Fruit fly (Drosophila melanogaster): ENCODE results near the gene CG12093.
A peak's percentile ranks its signal among the peaks of the same experiment; 100 is the strongest.

Gene CG12093

DNA sequence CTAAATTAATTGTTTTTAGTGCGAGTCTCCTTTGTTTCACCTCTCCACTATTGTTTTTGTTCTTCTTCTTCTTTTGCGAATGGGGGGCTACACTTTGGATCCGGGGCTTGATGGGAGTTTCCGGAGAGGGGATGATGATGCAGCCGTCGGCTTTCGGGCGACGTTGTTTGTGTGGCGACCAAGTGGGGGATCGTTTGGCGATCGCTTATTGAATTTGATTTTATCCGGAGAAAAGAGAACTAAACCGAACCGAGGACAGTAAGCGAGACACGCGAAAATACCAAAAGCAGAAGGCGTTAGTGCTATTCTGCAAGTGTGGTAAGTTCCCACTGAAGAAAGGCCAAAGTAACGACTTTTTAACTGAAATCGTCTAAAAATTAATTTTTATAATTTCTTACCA is 1.8 kb downstream of the CG12093 start, which contains the start of gene AhcyL1:
TSS of gene AhcyL1 (minus strand) at position 281 of the 400 bp plus-strand sequence.
- TF ChIP-seq fd59A (GFP tag; optimal IDR thresholded peaks at IDR 0.05) (no peak), dsx (GFP tag; optimal IDR thresholded peaks at IDR 0.05; ENCODE audit: poor library complexity, severe bottlenecking) (peak; percentile 21), CG6854 (GFP tag; optimal IDR thresholded peaks at IDR 0.05) (peak; percentile 32), Lpt (GFP tag; optimal IDR thresholded peaks at IDR 0.05) (no peak), CG11762 (GFP tag; optimal IDR thresholded peaks at IDR 0.05; ENCODE audit: insufficient read depth) (no peak), achi (GFP tag; optimal IDR thresholded peaks at IDR 0.05) (no peak), CG3919 (GFP tag; optimal IDR thresholded peaks at IDR 0.05) (peak; percentile 25), Sox14 (GFP tag; optimal IDR thresholded peaks at IDR 0.05) (peak; percentile 71), CG1621 (tag; optimal IDR thresholded peaks at IDR 0.05) (peak; percentile 36), CG15336 (GFP tag; IDR thresholded peaks at IDR 0.05) (peak; percentile 19; the same call in 1 of the 2 replicates), ss (GFP tag; optimal IDR thresholded peaks at IDR 0.05) (peak; percentile 12 to 55), svp (GFP tag) (peak; percentile 94)

DNA sequence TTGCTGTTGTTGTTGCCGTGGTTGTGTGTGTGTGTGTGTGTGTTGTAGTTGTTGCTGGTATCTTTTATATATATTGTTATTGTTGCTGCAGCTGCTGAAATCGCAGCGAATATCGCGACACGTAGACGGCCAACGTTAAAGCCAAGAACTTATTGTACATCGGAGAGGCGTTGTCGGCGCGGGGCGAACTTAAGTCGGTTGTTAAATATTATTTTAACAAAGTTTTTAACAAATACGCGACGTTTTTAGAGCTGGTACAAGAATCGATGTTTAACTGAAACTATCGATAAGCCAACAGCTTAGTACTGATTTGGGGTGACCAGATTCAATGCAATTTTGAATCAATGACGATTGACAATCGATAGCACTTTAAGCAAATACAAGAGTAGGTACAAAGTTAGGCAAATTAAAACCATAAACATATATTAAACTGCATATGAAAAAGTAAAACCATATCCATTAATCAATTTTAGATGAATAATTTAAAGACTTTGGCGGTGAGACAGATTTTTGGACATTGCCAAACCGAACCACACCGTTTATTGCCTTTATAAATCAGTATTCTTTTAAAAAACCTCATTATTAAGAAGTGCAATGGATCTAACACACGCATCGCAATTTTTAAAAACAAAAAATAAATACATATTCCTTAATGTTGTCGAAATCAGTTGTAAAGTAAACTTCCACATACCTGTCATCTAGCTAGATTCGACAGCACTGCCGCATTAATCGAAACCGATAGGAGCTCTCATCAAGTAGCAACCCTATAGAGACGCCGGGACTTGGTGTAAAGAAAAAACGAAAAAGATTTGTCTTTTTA is 7.3 kb downstream of the CG12093 start, which contains the start of the genes Mrtf and Non2:
TSS of gene Mrtf (minus strand) at position 268 of the 820 bp plus-strand sequence.
TSS of gene Non2 (plus strand) at position 731 of the 820 bp plus-strand sequence.
- TF ChIP-seq Sox102F (GFP tag; optimal IDR thresholded peaks at IDR 0.05) (peak; percentile 36), CG6792 (GFP tag; optimal IDR thresholded peaks at IDR 0.05) (peak; percentile 53), Eip75B (GFP tag; optimal IDR thresholded peaks at IDR 0.05) (peak; percentile 57), CG10631 (GFP tag; optimal IDR thresholded peaks at IDR 0.05) (peak; percentile 73), Eip78C (GFP tag) (peak; percentile 66), topi (GFP tag; optimal IDR thresholded peaks at IDR 0.05) (peak; percentile 55), CG7368 (GFP tag; optimal IDR thresholded peaks at IDR 0.05) (peak; percentile 10), Sox14 (GFP tag; optimal IDR thresholded peaks at IDR 0.05) (peak; percentile 32), Blimp-1 (GFP tag; optimal IDR thresholded peaks at IDR 0.05) (no peak), CG11762 (GFP tag; optimal IDR thresholded peaks at IDR 0.05; ENCODE audit: insufficient read depth) (peak; percentile 15), fd59A (GFP tag; optimal IDR thresholded peaks at IDR 0.05) (peak; percentile 19), vri (GFP tag; optimal IDR thresholded peaks at IDR 0.05) (peak; percentile 45), lz (GFP tag; optimal IDR thresholded peaks at IDR 0.05) (peak; percentile 73), dsx (GFP tag; optimal IDR thresholded peaks at IDR 0.05; ENCODE audit: poor library complexity, severe bottlenecking) (no peak), svp (GFP tag) (peak; percentile 85), fd85E (GFP tag; optimal IDR thresholded peaks at IDR 0.05) (no peak), salr (GFP tag; optimal IDR thresholded peaks at IDR 0.05) (peak in 1 of 2 experiments; percentile 57), spab (GFP tag; optimal IDR thresholded peaks at IDR 0.05) (no peak), CG6808 (GFP tag; optimal IDR thresholded peaks at IDR 0.05) (no peak), CG34406 (GFP tag; optimal IDR thresholded peaks at IDR 0.05) (peak; percentile 42), CG8632 (GFP tag; optimal IDR thresholded peaks at IDR 0.05) (peak; percentile 3), CG11294 (GFP tag; IDR thresholded peaks at IDR 0.05) (no peak; the same call in 1 of the 2 replicates), CG31627 (GFP tag; optimal IDR thresholded peaks at IDR 0.05) (peak; percentile 71), CG10669 (GFP tag; optimal IDR thresholded peaks at IDR 0.05) (peak; percentile 20), Hr39 (GFP tag; optimal IDR thresholded peaks at IDR 0.05) (peak; percentile 62), Gug (GFP tag; IDR thresholded peaks at IDR 0.05) (0 out of 2 replicates have a peak, but pooled peaks have one; percentile 28), Hr38 (GFP tag; optimal IDR thresholded peaks at IDR 0.05) (no peak), Sox15 (GFP tag; optimal IDR thresholded peaks at IDR 0.05) (peak; percentile 3), CG8319 (GFP tag; optimal IDR thresholded peaks at IDR 0.05) (peak; percentile 20), CG6163 (GFP tag; IDR thresholded peaks at IDR 0.05) (peak; percentile 57; the same call in 1 of the 3 replicates), CG16779 (tag; optimal IDR thresholded peaks at IDR 0.05) (no peak), fkh (GFP tag; optimal IDR thresholded peaks at IDR 0.05) (peak; percentile 77), eg (GFP tag; IDR thresholded peaks at IDR 0.05) (peak; percentile 56), pdm3 (GFP tag; optimal IDR thresholded peaks at IDR 0.05) (peak; percentile 74), CG3919 (GFP tag; optimal IDR thresholded peaks at IDR 0.05) (peak; percentile 65), CG15336 (GFP tag; IDR thresholded peaks at IDR 0.05) (no peak), CG6854 (GFP tag; optimal IDR thresholded peaks at IDR 0.05) (peak; percentile 20), net (GFP tag; optimal IDR thresholded peaks at IDR 0.05) (peak; percentile 47), Ets21C (GFP tag; optimal IDR thresholded peaks at IDR 0.05) (peak; percentile 57), CG32006 (GFP tag; optimal IDR thresholded peaks at IDR 0.05) (peak; percentile 63), CG3032 (tag; optimal IDR thresholded peaks at IDR 0.05) (peak; percentile 66), Eip93F (GFP tag; optimal IDR thresholded peaks at IDR 0.05) (no peak), Lpt (GFP tag; optimal IDR thresholded peaks at IDR 0.05) (no peak)
